Fruit fly (Drosophila melanogaster) whole organism, embryonic: ENCODE results near the gene dikar.
A peak's percentile ranks its signal among the peaks of the same experiment; 100 is the strongest.

ENCODE experiments used
- CG10366 ChIP-seq: fragments of 200-800 bp; sonication (Bioruptor generic); IDR thresholded peaks from 2 replicates; pipeline ENCODE4 v1.3.6; 2022; ENCODE audit warnings: missing biosample characterization, missing genetic modification characterization
- CG10431 ChIP-seq: fragments of 200-800 bp; sonication (Bioruptor generic); optimal IDR thresholded peaks from 3 replicates; lab custom pipeline; 2018; ENCODE audit warnings: missing biosample characterization, mild to moderate bottlenecking, missing genetic modification characterization
- CG10959 ChIP-seq: fragments of 200-800 bp; sonication (Bioruptor generic); IDR thresholded peaks from 2 replicates; pipeline ENCODE4 v1.3.6; 2022; ENCODE audit warnings: missing biosample characterization, missing genetic modification characterization
- CG11723 ChIP-seq: fragments of 200-800 bp; sonication (Bioruptor generic); optimal IDR thresholded peaks from 2 replicates; lab custom pipeline; 2017; ENCODE audit warnings: missing biosample characterization, mild to moderate bottlenecking, missing genetic modification characterization
- CG13287 ChIP-seq: fragments of 200-800 bp; sonication (Bioruptor generic); IDR thresholded peaks from 2 replicates; pipeline ENCODE4 v1.3.6; 2022; ENCODE audit warnings: missing biosample characterization, missing genetic modification characterization; ENCODE audit not compliant: partially characterized antibody
- CG13296 ChIP-seq: fragments of 200-800 bp; sonication (Bioruptor generic); optimal IDR thresholded peaks from 3 replicates; lab custom pipeline; 2018; ENCODE audit warnings: missing biosample characterization, mild to moderate bottlenecking, missing genetic modification characterization
- CG13424 ChIP-seq: fragments of 200-800 bp; sonication (Bioruptor generic); optimal IDR thresholded peaks from 2 replicates; lab custom pipeline; 2019; ENCODE audit warnings: missing biosample characterization, mild to moderate bottlenecking, missing genetic modification characterization, moderate library complexity
- CG14860 ChIP-seq: fragments of 200-800 bp; sonication (Bioruptor generic); IDR thresholded peaks from 3 replicates; pipeline ENCODE4 v1.3.6; 2022; ENCODE audit warnings: missing biosample characterization, missing genetic modification characterization; ENCODE audit not compliant: partially characterized antibody
- CG17361 ChIP-seq: fragments of 200-800 bp; sonication (Bioruptor generic); IDR thresholded peaks from 3 replicates; pipeline ENCODE4 v1.3.6; 2022; ENCODE audit warnings: missing biosample characterization, missing genetic modification characterization
- CG1832 ChIP-seq: fragments of 200-800 bp; sonication (Bioruptor generic); optimal IDR thresholded peaks from 2 replicates; lab custom pipeline; 2017; ENCODE audit warnings: missing biosample characterization, mild to moderate bottlenecking, missing genetic modification characterization, inconsistent platforms
- CG30431 ChIP-seq: fragments of 200-800 bp; sonication (Bioruptor generic); optimal IDR thresholded peaks from 2 replicates; lab custom pipeline; 2017; ENCODE audit warnings: missing biosample characterization, missing genetic modification characterization
- CG33557 ChIP-seq: fragments of 200-800 bp; sonication (Bioruptor generic); optimal IDR thresholded peaks from 2 replicates; lab custom pipeline; 2019; ENCODE audit warnings: missing biosample characterization, mild to moderate bottlenecking, missing genetic modification characterization, moderate library complexity
- CG3407 ChIP-seq: fragments of 200-800 bp; sonication (Bioruptor generic); optimal IDR thresholded peaks from 2 replicates; lab custom pipeline; 2018; ENCODE audit warnings: missing biosample characterization, mild to moderate bottlenecking, missing genetic modification characterization
- CG42726 ChIP-seq: fragments of 200-800 bp; sonication (Bioruptor generic); IDR thresholded peaks from 2 replicates; pipeline ENCODE4 v1.3.6; 2022; ENCODE audit warnings: missing biosample characterization, missing genetic modification characterization; ENCODE audit not compliant: partially characterized antibody
- CG4282 ChIP-seq: fragments of 200-800 bp; sonication (Bioruptor generic); optimal IDR thresholded peaks from 2 replicates; lab custom pipeline; 2016; ENCODE audit warnings: missing biosample characterization, missing genetic modification characterization
- CG4617 ChIP-seq: fragments of 200-800 bp; sonication (Bioruptor generic); optimal IDR thresholded peaks from 3 replicates; lab custom pipeline; 2016; ENCODE audit warnings: missing biosample characterization, missing genetic modification characterization, borderline replicate concordance
- CG6272 ChIP-seq: fragments of 200-800 bp; sonication (Bioruptor generic); IDR thresholded peaks from 2 replicates; pipeline ENCODE4 v1.3.6; 2022; ENCODE audit warnings: missing biosample characterization, missing genetic modification characterization
- CG6765 ChIP-seq: fragments of 200-800 bp; sonication (Bioruptor generic); optimal IDR thresholded peaks from 3 replicates; lab custom pipeline; 2017; ENCODE audit warnings: missing biosample characterization, mild to moderate bottlenecking, missing genetic modification characterization
- CG8281 ChIP-seq: fragments of 200-800 bp; sonication (Bioruptor generic); optimal IDR thresholded peaks from 2 replicates; lab custom pipeline; 2018; ENCODE audit warnings: missing biosample characterization, mild to moderate bottlenecking, missing genetic modification characterization, moderate library complexity
- CG9215 ChIP-seq: fragments of 200-800 bp; sonication (Bioruptor generic); IDR thresholded peaks from 2 replicates; pipeline ENCODE4 v1.3.6; 2022; ENCODE audit warnings: missing biosample characterization, missing genetic modification characterization
- CG9437 ChIP-seq: fragments of 200-800 bp; sonication (Bioruptor generic); optimal IDR thresholded peaks from 2 replicates; lab custom pipeline; 2018; ENCODE audit warnings: missing biosample characterization, mild to moderate bottlenecking, missing genetic modification characterization
- D ChIP-seq, 2 experiments: fragments of 200-800 bp in 1 of 2; fragments of >200 bp in 1 of 2; sonication (Bioruptor generic) in 1 of 2; optimal IDR thresholded peaks; 2 replicates in 1 of 2; 3 replicates in 1 of 2; lab custom pipeline; 2017; ENCODE audit warnings: mild to moderate bottlenecking in 1 of 2, missing biosample characterization in 1 of 2, missing genetic modification characterization in 1 of 2, missing genetic modification reagents in 1 of 2
- Dad ChIP-seq: fragments of 200-800 bp; sonication (Bioruptor generic); optimal IDR thresholded peaks from 3 replicates; lab custom pipeline; 2016; ENCODE audit warnings: missing biosample characterization, missing genetic modification characterization
- Dll ChIP-seq: fragments of 200-800 bp; sonication (Bioruptor generic); IDR thresholded peaks from 4 replicates; pipeline ENCODE4 v1.3.6; 2022; ENCODE audit warnings: missing biosample characterization, missing genetic modification characterization; ENCODE audit not compliant: partially characterized antibody
- Dp ChIP-seq: fragments of 200-800 bp; sonication (Bioruptor generic); optimal IDR thresholded peaks from 2 replicates; lab custom pipeline; 2018; ENCODE audit warnings: missing biosample characterization, mild to moderate bottlenecking, missing genetic modification characterization, moderate library complexity
- HLH4C ChIP-seq: fragments of 200-800 bp; sonication (Bioruptor generic); IDR thresholded peaks from 3 replicates; pipeline ENCODE4 v1.3.6; 2022; ENCODE audit warnings: missing biosample characterization, missing genetic modification characterization; ENCODE audit not compliant: partially characterized antibody
- Hmx ChIP-seq: fragments of 200-800 bp; sonication (Bioruptor generic); optimal IDR thresholded peaks from 2 replicates; lab custom pipeline; 2016; ENCODE audit warnings: missing biosample characterization, missing genetic modification characterization
- Hr3 ChIP-seq: fragments of 200-800 bp; sonication (Bioruptor generic); optimal IDR thresholded peaks from 3 replicates; lab custom pipeline; 2016; ENCODE audit warnings: missing biosample characterization, missing genetic modification characterization
- Meics ChIP-seq: fragments of 200-800 bp; sonication (Bioruptor generic); optimal IDR thresholded peaks from 2 replicates; lab custom pipeline; 2017; ENCODE audit warnings: missing biosample characterization, mild to moderate bottlenecking, missing genetic modification characterization
- Nf-YC ChIP-seq: fragments of 200-800 bp; optimal IDR thresholded peaks from 3 replicates; lab custom pipeline; 2019; ENCODE audit warnings: missing biosample characterization, mild to moderate bottlenecking, missing genetic modification characterization, moderate library complexity
- NfI ChIP-seq: fragments of 200-800 bp; sonication (Bioruptor generic); optimal IDR thresholded peaks from 3 replicates; lab custom pipeline; 2018; ENCODE audit warnings: missing biosample characterization, mild to moderate bottlenecking, missing genetic modification characterization, moderate library complexity
- Stat92E ChIP-seq, 3 experiments: fragments of >200 bp in 2 of 3; fragments of 200-800 bp in 1 of 3; sonication (Bioruptor generic) in 1 of 3; optimal IDR thresholded peaks; 2 replicates each; lab custom pipeline; 2017 to 2019; ENCODE audit warnings: missing biosample characterization in 3 of 3, missing genetic modification characterization in 3 of 3, mild to moderate bottlenecking in 1 of 3, moderate library complexity in 1 of 3
- ab ChIP-seq: fragments of 200-800 bp; sonication (Bioruptor generic); optimal IDR thresholded peaks from 2 replicates; lab custom pipeline; 2016; ENCODE audit warnings: missing biosample characterization, missing genetic modification characterization
- abd-A ChIP-seq: fragments of 200-800 bp; sonication (Bioruptor generic); optimal IDR thresholded peaks from 3 replicates; lab custom pipeline; 2019; ENCODE audit warnings: missing biosample characterization, mild to moderate bottlenecking, missing genetic modification characterization, moderate library complexity
- ac ChIP-seq: fragments of 200-800 bp; sonication (Bioruptor generic); optimal IDR thresholded peaks from 3 replicates; lab custom pipeline; 2017; ENCODE audit warnings: missing biosample characterization, mild to moderate bottlenecking, missing genetic modification characterization
- aop ChIP-seq: fragments of 200-800 bp; sonication (Bioruptor generic); IDR thresholded peaks from 2 replicates; pipeline ENCODE4 v1.3.6; 2022; ENCODE audit warnings: missing biosample characterization, missing genetic modification characterization
- bigmax ChIP-seq: fragments of 200-800 bp; sonication (Bioruptor generic); optimal IDR thresholded peaks from 2 replicates; lab custom pipeline; 2018; ENCODE audit warnings: missing biosample characterization, mild to moderate bottlenecking, missing genetic modification characterization
- dm ChIP-seq: fragments of 200-800 bp; sonication (Bioruptor generic); optimal IDR thresholded peaks from 3 replicates; lab custom pipeline; 2016; ENCODE audit warnings: missing biosample characterization, missing genetic modification characterization
- ewg ChIP-seq: fragments of 200-800 bp; sonication (Bioruptor generic); optimal IDR thresholded peaks from 3 replicates; lab custom pipeline; 2017; ENCODE audit warnings: mild to moderate bottlenecking, missing biosample characterization, missing genetic modification reagents, missing genetic modification characterization
- hbn ChIP-seq: fragments of 200-800 bp; sonication (Bioruptor generic); IDR thresholded peaks from 2 replicates; pipeline ENCODE4 v1.3.6; 2022; ENCODE audit warnings: missing biosample characterization, missing genetic modification characterization; ENCODE audit not compliant: partially characterized antibody
- insv ChIP-seq, 2 experiments: fragments of 200-800 bp; sonication (Bioruptor generic); optimal IDR thresholded peaks; 3 replicates each; lab custom pipeline; 2016 to 2018; ENCODE audit warnings: missing biosample characterization in 2 of 2, missing genetic modification characterization in 2 of 2
- kay ChIP-seq: fragments of 200-800 bp; sonication (Bioruptor generic); optimal IDR thresholded peaks from 2 replicates; lab custom pipeline; 2016; ENCODE audit warnings: missing biosample characterization, missing genetic modification characterization
- kni ChIP-seq: fragments of 200-800 bp; sonication (Bioruptor generic); optimal IDR thresholded peaks from 3 replicates; lab custom pipeline; 2017; ENCODE audit warnings: mild to moderate bottlenecking, missing biosample characterization, missing genetic modification reagents, missing genetic modification characterization
- pnt ChIP-seq: fragments of 200-800 bp; sonication (Bioruptor generic); optimal IDR thresholded peaks from 3 replicates; lab custom pipeline; 2016; ENCODE audit warnings: missing biosample characterization, missing genetic modification characterization
- trem ChIP-seq: fragments of 200-800 bp; optimal IDR thresholded peaks from 3 replicates; lab custom pipeline; 2019; ENCODE audit warnings: missing biosample characterization, mild to moderate bottlenecking, missing genetic modification characterization, moderate library complexity
- yki ChIP-seq: fragments of >200 bp; optimal IDR thresholded peaks from 3 replicates; lab custom pipeline; 2018
- zen2 ChIP-seq: fragments of 200-800 bp; sonication (Bioruptor generic); IDR thresholded peaks from 3 replicates; pipeline ENCODE4 v1.3.6; 2022; ENCODE audit warnings: missing biosample characterization, missing genetic modification characterization; ENCODE audit not compliant: partially characterized antibody

The dikar gene

dm6 chr3L:6743346-6744165 lies 592 bp upstream of the dikar start (continued):
- TF ChIP-seq CG14860 (GFP tag; lab: Robert Waterston, UW) (no peak; the same call in 2 of the 3 replicates), zen2 (peak; percentile 25; the same call in 2 of the 3 replicates), CG30431 (GFP tag; lab: Kevin White, UChicago) (no peak), ac (GFP tag; lab: Kevin White, UChicago) (no peak), CG10366 (GFP tag; lab: Robert Waterston, UW) (no peak), CG10431 (GFP tag; lab: Kevin White, UChicago) (peak; percentile 100), CG42726 (GFP tag; lab: Robert Waterston, UW) (peak; percentile 63; the same call in 1 of the 2 replicates), Stat92E (GFP tag; optimal IDR thresholded peaks at IDR 0.05; lab: Kevin White, UChicago) (peak in 1 of 3 experiments; percentile 7), hbn (GFP tag; lab: Robert Waterston, UW) (no peak), kni (GFP tag; lab: Kevin White, UChicago) (peak; percentile 10), CG6765 (peak; percentile 13), aop (peak; percentile 98), trem (tag; lab: Kevin White, UChicago) (no peak), Dp (GFP tag; lab: Kevin White, UChicago) (no peak), ewg (GFP tag; lab: Kevin White, UChicago) (peak; percentile 18), kay (GFP tag; lab: Kevin White, UChicago) (no peak), CG13287 (GFP tag; lab: Robert Waterston, UW) (peak; percentile 37; the same call in 1 of the 2 replicates), HLH4C (peak; percentile 6; the same call in 2 of the 3 replicates), Hr3 (GFP tag; lab: Kevin White, UChicago) (peak; percentile 54), CG4282 (GFP tag; lab: Kevin White, UChicago) (no peak), CG4617 (peak; percentile 26), abd-A (peak; percentile 91), Hmx (GFP tag; lab: Kevin White, UChicago) (no peak), CG1832 (no peak), CG9437 (peak; percentile 50), yki (no peak), CG10959 (GFP tag; lab: Robert Waterston, UW) (no peak), CG17361 (GFP tag; lab: Robert Waterston, UW) (peak; percentile 73; the same call in 2 of the 3 replicates), CG9215 (GFP tag; lab: Robert Waterston, UW) (peak; percentile 44; the same call in 1 of the 2 replicates), insv (GFP tag; optimal IDR thresholded peaks at IDR 0.05; lab: Kevin White, UChicago) (peak in 1 of 2 experiments; percentile 18), CG13296 (GFP tag; lab: Kevin White, UChicago) (peak; percentile 35), dm (peak; percentile 88), CG3407 (no peak), Meics (GFP tag; lab: Kevin White, UChicago) (peak; percentile 56), Nf-YC (tag; lab: Kevin White, UChicago) (peak; percentile 29), Dad (GFP tag; lab: Kevin White, UChicago) (no peak), CG13424 (tag; lab: Kevin White, UChicago) (peak; percentile 43), ab (GFP tag; lab: Kevin White, UChicago) (no peak), CG6272 (GFP tag; lab: Robert Waterston, UW) (no peak), D (optimal IDR thresholded peaks at IDR 0.05; lab: Kevin White, UChicago) (peak; percentile 100), D (GFP tag; optimal IDR thresholded peaks at IDR 0.05; lab: Kevin White, UChicago) (peak; percentile 41), CG33557 (GFP tag; lab: Kevin White, UChicago) (peak; percentile 19), bigmax (peak; percentile 100), pnt (no peak), CG8281 (no peak), CG11723 (GFP tag; lab: Kevin White, UChicago) (no peak), Dll (GFP tag; lab: Robert Waterston, UW) (peak; percentile 69; the same call in 3 of the 4 replicates), NfI (GFP tag; lab: Kevin White, UChicago) (peak; percentile 9)
